In genomic region chrV:10124799-10125548, ce11 we compare ENCODE assay signal across 1 worm cellular context.
TF ChIP-seq lines count a peak whose summit lies in the region.

Gene C08B6.10 (plus strand): TSS chrV:10125498.

TF ChIP-seq in whole organism, L1 larva, 84 proteins besides CTCF, POLR2A, EP300 and RAD21 (continued from another document):
- TF ChIP-seq elt-2 (tag; optimal IDR thresholded peaks at IDR 0.05; lab: Kevin White, UChicago), result peak; percentile 34
- TF ChIP-seq fkh-10 (GFP tag; optimal IDR thresholded peaks at IDR 0.05; lab: Kevin White, UChicago), result no peak
- TF ChIP-seq blmp-1 (tag; optimal IDR thresholded peaks at IDR 0.05; lab: Kevin White, UChicago), result peak; percentile 19
- no peak for TF ChIP-seq ama-1 (optimal IDR thresholded peaks at IDR 0.05; lab: Kevin White, UChicago)
- TF ChIP-seq pqm-1 (tag; optimal IDR thresholded peaks at IDR 0.05; lab: Kevin White, UChicago), result no peak
